Fruit fly (Drosophila melanogaster) whole organism, embryonic: ENCODE data around the gene asun.

Source experiments
- Asciz ChIP-seq: fragments of 200-800 bp; sonication (Bioruptor generic); optimal IDR thresholded peaks from 2 replicates; lab custom pipeline; 2017; ENCODE audit warnings: missing biosample characterization, mild to moderate bottlenecking, missing genetic modification characterization, missing genetic modification reagents
- Atf6 ChIP-seq: fragments of 200-800 bp; sonication (Bioruptor generic); IDR thresholded peaks from 2 replicates; pipeline ENCODE4 v1.3.6; 2022; ENCODE audit warnings: missing biosample characterization, missing genetic modification characterization
- CG10431 ChIP-seq: fragments of 200-800 bp; sonication (Bioruptor generic); optimal IDR thresholded peaks from 3 replicates; lab custom pipeline; 2018; ENCODE audit warnings: missing biosample characterization, mild to moderate bottlenecking, missing genetic modification characterization
- CG11723 ChIP-seq: fragments of 200-800 bp; sonication (Bioruptor generic); optimal IDR thresholded peaks from 2 replicates; lab custom pipeline; 2017; ENCODE audit warnings: missing biosample characterization, mild to moderate bottlenecking, missing genetic modification characterization
- CG1233 ChIP-seq: fragments of 200-800 bp; sonication (Bioruptor generic); optimal IDR thresholded peaks from 4 replicates; lab custom pipeline; 2018; ENCODE audit warnings: missing biosample characterization, mild to moderate bottlenecking, missing genetic modification characterization
- CG12659 ChIP-seq: fragments of 200-800 bp; sonication (Bioruptor generic); optimal IDR thresholded peaks from 3 replicates; lab custom pipeline; 2017; ENCODE audit warnings: mild to moderate bottlenecking, missing biosample characterization, missing genetic modification reagents, missing genetic modification characterization
- CG15601 ChIP-seq: fragments of 200-800 bp; sonication (Bioruptor generic); optimal IDR thresholded peaks from 3 replicates; lab custom pipeline; 2019; ENCODE audit warnings: missing biosample characterization, mild to moderate bottlenecking, missing genetic modification characterization, moderate library complexity
- CG2875 ChIP-seq: fragments of 200-800 bp; sonication (Bioruptor generic); optimal IDR thresholded peaks from 2 replicates; lab custom pipeline; 2017; ENCODE audit warnings: missing biosample characterization, mild to moderate bottlenecking, missing genetic modification characterization, missing genetic modification reagents
- CG30431 ChIP-seq: fragments of 200-800 bp; sonication (Bioruptor generic); optimal IDR thresholded peaks from 2 replicates; lab custom pipeline; 2017; ENCODE audit warnings: missing biosample characterization, missing genetic modification characterization
- CG3838 ChIP-seq: fragments of 200-800 bp; sonication (Bioruptor generic); optimal IDR thresholded peaks from 3 replicates; lab custom pipeline; 2016; ENCODE audit warnings: missing biosample characterization, missing genetic modification characterization
- CG4617 ChIP-seq: fragments of 200-800 bp; sonication (Bioruptor generic); optimal IDR thresholded peaks from 3 replicates; lab custom pipeline; 2016; ENCODE audit warnings: missing biosample characterization, missing genetic modification characterization, borderline replicate concordance
- CG4730 ChIP-seq: fragments of 200-800 bp; sonication (Bioruptor generic); IDR thresholded peaks from 2 replicates; pipeline ENCODE4 v1.3.6; 2022; ENCODE audit warnings: missing biosample characterization, missing genetic modification characterization
- CG5245 ChIP-seq: fragments of 200-800 bp; sonication (Bioruptor generic); optimal IDR thresholded peaks from 3 replicates; lab custom pipeline; 2016; ENCODE audit warnings: missing biosample characterization, missing genetic modification characterization
- CG9797 ChIP-seq: fragments of 200-800 bp; sonication (Bioruptor generic); optimal IDR thresholded peaks from 3 replicates; lab custom pipeline; 2018; ENCODE audit warnings: missing biosample characterization, mild to moderate bottlenecking, missing genetic modification characterization
- CG9876 ChIP-seq: fragments of 200-800 bp; sonication (Bioruptor generic); optimal IDR thresholded peaks from 2 replicates; lab custom pipeline; 2016; ENCODE audit warnings: missing biosample characterization, missing genetic modification characterization
- D19B ChIP-seq: fragments of 200-800 bp; sonication (Bioruptor generic); optimal IDR thresholded peaks from 2 replicates; lab custom pipeline; 2017; ENCODE audit warnings: missing biosample characterization, mild to moderate bottlenecking, missing genetic modification characterization
- Dad ChIP-seq: fragments of 200-800 bp; sonication (Bioruptor generic); optimal IDR thresholded peaks from 3 replicates; lab custom pipeline; 2016; ENCODE audit warnings: missing biosample characterization, missing genetic modification characterization
- Gsc ChIP-seq: fragments of 200-800 bp; sonication (Bioruptor generic); IDR thresholded peaks from 2 replicates; pipeline ENCODE4 v1.3.6; 2022; ENCODE audit warnings: missing biosample characterization, missing genetic modification characterization
- Hey ChIP-seq: fragments of 200-800 bp; sonication (Bioruptor generic); optimal IDR thresholded peaks from 3 replicates; lab custom pipeline; 2018; ENCODE audit warnings: missing biosample characterization, mild to moderate bottlenecking, missing genetic modification characterization
- Hmx ChIP-seq: fragments of 200-800 bp; sonication (Bioruptor generic); optimal IDR thresholded peaks from 2 replicates; lab custom pipeline; 2016; ENCODE audit warnings: missing biosample characterization, missing genetic modification characterization
- Lim3 ChIP-seq: fragments of 200-800 bp; sonication (Bioruptor generic); IDR thresholded peaks from 2 replicates; pipeline ENCODE4 v1.3.6; 2022; ENCODE audit warnings: missing biosample characterization, missing genetic modification characterization
- Mrtf ChIP-seq: fragments of 200-800 bp; sonication (Bioruptor generic); IDR thresholded peaks from 3 replicates; pipeline ENCODE4 v1.3.6; 2022; ENCODE audit warnings: missing biosample characterization, missing genetic modification characterization
- NK7.1 ChIP-seq: fragments of 200-800 bp; sonication (Bioruptor generic); optimal IDR thresholded peaks from 3 replicates; lab custom pipeline; 2016; ENCODE audit warnings: missing biosample characterization, missing genetic modification characterization
- Ptx1 ChIP-seq: fragments of 200-800 bp; sonication (Bioruptor generic); IDR thresholded peaks from 2 replicates; pipeline ENCODE4 v1.3.6; 2022; ENCODE audit warnings: missing biosample characterization, missing genetic modification characterization
- Sry-β ChIP-seq: fragments of 200-800 bp; sonication (Bioruptor generic); optimal IDR thresholded peaks from 2 replicates; lab custom pipeline; 2018; ENCODE audit warnings: missing biosample characterization, mild to moderate bottlenecking, missing genetic modification characterization, moderate library complexity
- Usf ChIP-seq: fragments of 200-800 bp; sonication (Bioruptor generic); optimal IDR thresholded peaks from 2 replicates; lab custom pipeline; 2017; ENCODE audit warnings: missing genotype, missing biosample characterization, missing genetic modification characterization
- ara ChIP-seq: fragments of 200-800 bp; sonication (Bioruptor generic); IDR thresholded peaks from 2 replicates; pipeline ENCODE4 v1.3.6; 2022; ENCODE audit warnings: missing biosample characterization, missing genetic modification characterization
- br ChIP-seq: fragments of >200 bp; optimal IDR thresholded peaks from 2 replicates; lab custom pipeline; 2017
- cad ChIP-seq: fragments of >200 bp; optimal IDR thresholded peaks from 2 replicates; lab custom pipeline; 2017; ENCODE audit warnings: missing biosample characterization, missing genetic modification characterization
- chif ChIP-seq, 2 experiments: fragments of 200-800 bp; sonication (Bioruptor generic); optimal IDR thresholded peaks; 3 replicates each; lab custom pipeline; 2016; ENCODE audit warnings: missing biosample characterization in 2 of 2, missing genetic modification characterization in 2 of 2
- chm ChIP-seq: fragments of 200-800 bp; sonication (Bioruptor generic); IDR thresholded peaks from 2 replicates; pipeline ENCODE4 v1.3.6; 2022; ENCODE audit warnings: missing biosample characterization, missing genetic modification characterization
- dm ChIP-seq: fragments of 200-800 bp; sonication (Bioruptor generic); optimal IDR thresholded peaks from 3 replicates; lab custom pipeline; 2016; ENCODE audit warnings: missing biosample characterization, missing genetic modification characterization
- dmrt99B ChIP-seq: fragments of 200-800 bp; sonication (Bioruptor generic); optimal IDR thresholded peaks from 2 replicates; lab custom pipeline; 2018; ENCODE audit warnings: missing biosample characterization, mild to moderate bottlenecking, missing genetic modification characterization, moderate library complexity
- ftz-f1 ChIP-seq: fragments of 200-800 bp; sonication (Bioruptor generic); optimal IDR thresholded peaks from 2 replicates; lab custom pipeline; 2016; ENCODE audit warnings: missing biosample characterization, missing genetic modification characterization
- fu2 ChIP-seq: fragments of 200-800 bp; sonication (Bioruptor generic); optimal IDR thresholded peaks from 2 replicates; lab custom pipeline; 2016; ENCODE audit warnings: missing biosample characterization, missing genetic modification characterization
- gt ChIP-seq: fragments of 200-800 bp; sonication (Bioruptor generic); IDR thresholded peaks from 2 replicates; pipeline ENCODE4 v1.3.6; 2022; ENCODE audit warnings: missing biosample characterization, missing genetic modification characterization
- hkb ChIP-seq, 2 experiments: fragments of 200-800 bp in 1 of 2; fragments of >200 bp in 1 of 2; sonication (Bioruptor generic) in 1 of 2; IDR thresholded peaks in 1 of 2; optimal IDR thresholded peaks in 1 of 2; 2 replicates each; pipeline versions ENCODE4 v1.3.6 to Lab custom; 2017 to 2022; ENCODE audit warnings: missing biosample characterization in 1 of 2, missing genetic modification characterization in 1 of 2
- insv ChIP-seq, 2 experiments: fragments of 200-800 bp; sonication (Bioruptor generic); optimal IDR thresholded peaks; 3 replicates each; lab custom pipeline; 2016 to 2018; ENCODE audit warnings: missing biosample characterization in 2 of 2, missing genetic modification characterization in 2 of 2
- ken ChIP-seq: fragments of 200-800 bp; sonication (Bioruptor generic); IDR thresholded peaks from 3 replicates; pipeline ENCODE4 v1.3.6; 2022; ENCODE audit warnings: missing biosample characterization, missing genetic modification characterization
- prd ChIP-seq, 3 experiments: fragments of >200 bp in 2 of 3; fragments of 200-800 bp in 1 of 3; sonication (Bioruptor generic) in 1 of 3; optimal IDR thresholded peaks in 2 of 3; IDR thresholded peaks in 1 of 3; 2 replicates in 2 of 3; 3 replicates in 1 of 3; pipeline versions ENCODE4 v1.3.6 to Lab custom; 2017 to 2022; ENCODE audit warnings: missing biosample characterization in 1 of 3, missing genetic modification characterization in 1 of 3
- ranshi ChIP-seq: fragments of 200-800 bp; sonication (Bioruptor generic); IDR thresholded peaks from 2 replicates; pipeline ENCODE4 v1.3.6; 2022; ENCODE audit warnings: missing biosample characterization, missing genetic modification characterization
- sc ChIP-seq, 3 experiments: fragments of >200 bp in 2 of 3; fragments of 200-800 bp in 1 of 3; sonication (Bioruptor generic) in 1 of 3; optimal IDR thresholded peaks; 2 replicates in 2 of 3; 3 replicates in 1 of 3; lab custom pipeline; 2017; ENCODE audit warnings: mild to moderate bottlenecking in 1 of 3, missing biosample characterization in 1 of 3, missing genetic modification characterization in 1 of 3, missing genetic modification reagents in 1 of 3
- scrt ChIP-seq: fragments of 200-800 bp; sonication (Bioruptor generic); optimal IDR thresholded peaks from 2 replicates; lab custom pipeline; 2018; ENCODE audit warnings: missing biosample characterization, mild to moderate bottlenecking, missing genetic modification characterization, moderate library complexity
- sens-2 ChIP-seq: fragments of 200-800 bp; sonication (Bioruptor generic); IDR thresholded peaks from 2 replicates; pipeline ENCODE4 v1.3.6; 2022; ENCODE audit warnings: missing biosample characterization, missing genetic modification characterization
- slbo ChIP-seq: fragments of 200-800 bp; sonication (Bioruptor generic); IDR thresholded peaks from 2 replicates; pipeline ENCODE4 v1.3.6; 2022; ENCODE audit warnings: missing biosample characterization, missing genetic modification characterization
- vvl ChIP-seq: fragments of 200-800 bp; sonication (Bioruptor generic); IDR thresholded peaks from 2 replicates; pipeline ENCODE4 v1.3.6; 2022; ENCODE audit warnings: missing biosample characterization, missing genetic modification characterization
- wdn ChIP-seq: fragments of 200-800 bp; sonication (Bioruptor generic); IDR thresholded peaks from 2 replicates; pipeline ENCODE4 v1.3.6; 2022; ENCODE audit warnings: missing biosample characterization, missing genetic modification characterization
- wor ChIP-seq: fragments of 200-800 bp; sonication (Bioruptor generic); IDR thresholded peaks from 2 replicates; pipeline ENCODE4 v1.3.6; 2022; ENCODE audit warnings: missing biosample characterization, missing genetic modification characterization
- z ChIP-seq: fragments of 200-800 bp; sonication (Bioruptor generic); IDR thresholded peaks from 3 replicates; pipeline ENCODE4 v1.3.6; 2022; ENCODE audit warnings: missing biosample characterization, missing genetic modification characterization

asun gene

dm6 chr3R:16260385-16261169 is 3.5 kb upstream of the asun start (continued):
- TF ChIP-seq CG5245 (peak; percentile 90), sens-2 (GFP tag; lab: Robert Waterston, UW) (0 out of 2 replicates have a peak, but pooled peaks have one; percentile 4), hkb (optimal IDR thresholded peaks at IDR 0.05; lab: Kevin White, UChicago) (no peak), hkb (GFP tag; IDR thresholded peaks at IDR 0.05; lab: Robert Waterston, UW) (peak; percentile 69), CG30431 (GFP tag; lab: Kevin White, UChicago) (peak; percentile 62), gt (GFP tag; lab: Robert Waterston, UW) (no peak), ranshi (peak; percentile 64), dmrt99B (no peak), CG4730 (GFP tag; lab: Robert Waterston, UW) (peak; percentile 60), CG3838 (GFP tag; lab: Kevin White, UChicago) (peak; percentile 45), Hmx (GFP tag; lab: Kevin White, UChicago) (peak; percentile 14), ara (GFP tag; lab: Robert Waterston, UW) (peak; percentile 61; the same call in 1 of the 2 replicates), D19B (GFP tag; lab: Kevin White, UChicago) (no peak), CG11723 (no peak), CG2875 (GFP tag; lab: Kevin White, UChicago) (peak; percentile 70), cad (no peak), wor (GFP tag; lab: Robert Waterston, UW) (peak; percentile 35; the same call in 1 of the 2 replicates), Asciz (GFP tag; lab: Kevin White, UChicago) (no peak), sc (optimal IDR thresholded peaks at IDR 0.05; lab: Kevin White, UChicago) (no peak), sc (GFP tag; optimal IDR thresholded peaks at IDR 0.05; lab: Kevin White, UChicago) (peak; percentile 47), wdn (GFP tag; lab: Robert Waterston, UW) (no peak; the same call in 1 of the 2 replicates), CG9797 (peak; percentile 9), ftz-f1 (GFP tag; lab: Kevin White, UChicago) (no peak), scrt (GFP tag; lab: Kevin White, UChicago) (peak; percentile 17), ken (peak; percentile 79), prd (optimal IDR thresholded peaks at IDR 0.05; lab: Kevin White, UChicago) (no peak), prd (GFP tag; IDR thresholded peaks at IDR 0.05; lab: Robert Waterston, UW) (peak; percentile 69), Mrtf (peak; percentile 75; the same call in 2 of the 3 replicates), Sry-β (GFP tag; lab: Kevin White, UChicago) (no peak), Gsc (no peak), Usf (peak; percentile 57), CG10431 (GFP tag; lab: Kevin White, UChicago) (peak; percentile 87), fu2 (peak; percentile 30), CG12659 (peak; percentile 39), insv (GFP tag; optimal IDR thresholded peaks at IDR 0.05; lab: Kevin White, UChicago) (peak in 1 of 2 experiments; percentile 66), Hey (tag; lab: Kevin White, UChicago) (no peak), Ptx1 (GFP tag; lab: Robert Waterston, UW) (peak; percentile 72), slbo (GFP tag; lab: Robert Waterston, UW) (peak; percentile 85), CG15601 (peak; percentile 63), dm (peak; percentile 38), br (lab: Kevin White, UChicago) (no peak), z (GFP tag; lab: Robert Waterston, UW) (no peak), Lim3 (no peak), CG4617 (GFP tag; lab: Kevin White, UChicago) (peak; percentile 25), NK7.1 (peak; percentile 36), Dad (peak; percentile 58), chm (peak; percentile 76), CG1233 (peak; percentile 72), CG9876 (GFP tag; lab: Kevin White, UChicago) (peak; percentile 61), Atf6 (GFP tag; lab: Robert Waterston, UW) (no peak), chif (GFP tag; optimal IDR thresholded peaks at IDR 0.05; lab: Kevin White, UChicago) (peak; percentile 51 to 68), vvl (GFP tag; lab: Robert Waterston, UW) (peak; percentile 84)
